Worm (Caenorhabditis elegans): ENCODE results near the gene R04F11.2.

DNA sequence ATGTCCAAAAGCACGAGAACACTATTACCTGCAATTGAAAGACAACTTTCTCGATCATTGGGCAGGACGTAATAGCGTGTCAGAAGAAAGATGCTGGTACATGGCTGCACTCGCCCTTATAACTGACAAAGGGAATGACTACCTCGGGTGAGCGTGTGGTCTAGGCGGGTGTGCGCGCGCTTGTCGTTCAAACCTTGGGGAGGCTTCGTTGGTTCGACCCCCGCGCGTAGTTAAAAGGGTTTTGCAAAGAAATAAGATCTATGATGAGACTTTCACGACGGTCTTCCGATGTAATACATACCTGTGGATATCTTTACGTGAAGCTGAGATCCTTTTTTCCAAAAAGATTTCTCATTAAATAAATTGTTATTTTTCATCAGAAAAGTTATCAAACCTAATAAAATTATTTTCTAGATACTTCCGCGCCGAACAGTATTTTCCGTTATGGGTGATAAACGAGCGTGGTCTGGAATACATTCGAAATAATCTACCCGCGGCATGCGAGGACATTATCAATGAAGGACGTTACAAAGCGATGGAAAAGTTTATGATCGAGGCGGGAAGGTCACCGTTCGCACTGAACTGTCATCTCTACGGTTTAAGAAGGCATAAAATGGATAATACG is 14.6 kb upstream of the R04F11.2 start:
- TF ChIP-seq unc-55 (GFP tag; optimal IDR thresholded peaks at IDR 0.05): peak; percentile 30
- peak; percentile 100 for TF ChIP-seq T23F11.4 (GFP tag; optimal IDR thresholded peaks at IDR 0.05)
- peak; percentile 99 for TF ChIP-seq ahr-1 (tag; optimal IDR thresholded peaks at IDR 0.05)
- no peak for TF ChIP-seq nhr-11 (tag; optimal IDR thresholded peaks at IDR 0.05)
- peak; percentile 100 for TF ChIP-seq elt-2 (tag; optimal IDR thresholded peaks at IDR 0.05)
